Worm (Caenorhabditis elegans) whole organism, late embryonic: ENCODE data around the gene F54H5.2.

Experiments used
- ahr-1 ChIP-seq: sonication (generic microtip); optimal IDR thresholded peaks from 2 replicates; lab custom pipeline; 2016; ENCODE audit warnings: missing genetic modification characterization, missing compliant biosample characterization
- ceh-24 ChIP-seq: sonication (generic microtip); optimal IDR thresholded peaks from 2 replicates; lab custom pipeline; 2016; ENCODE audit warnings: mild to moderate bottlenecking, missing genetic modification characterization, missing compliant biosample characterization
- dve-1 ChIP-seq: sonication (generic microtip); optimal IDR thresholded peaks from 2 replicates; lab custom pipeline; 2017; ENCODE audit warnings: antibody characterized with exemption, mild to moderate bottlenecking, missing genetic modification characterization, missing compliant biosample characterization
- lin-11 ChIP-seq: fragments of 200-800 bp; sonication (Bioruptor generic); optimal IDR thresholded peaks from 2 replicates; lab custom pipeline; 2018; ENCODE audit warnings: mild to moderate bottlenecking, missing genetic modification characterization, missing compliant biosample characterization
- nhr-11 ChIP-seq: fragments of 150-350 bp; optimal IDR thresholded peaks from 2 replicates; lab custom pipeline; 2014; ENCODE audit warnings: missing biosample characterization, missing genetic modification characterization
- pag-3 ChIP-seq: sonication (generic microtip); optimal IDR thresholded peaks from 2 replicates; lab custom pipeline; 2016; ENCODE audit warnings: missing compliant biosample characterization, missing genetic modification characterization, borderline replicate concordance
- pha-4 ChIP-seq: fragments of 150-350 bp; optimal IDR thresholded peaks from 2 replicates; lab custom pipeline; 2018; ENCODE audit warnings: missing biosample characterization, missing genetic modification reagents, missing genetic modification characterization
- pros-1 ChIP-seq: fragments of 150-350 bp; optimal IDR thresholded peaks from 2 replicates; lab custom pipeline; 2014; ENCODE audit warnings: missing biosample characterization, missing genetic modification reagents, missing genetic modification characterization
- sdc-2 ChIP-seq: sonication (generic microtip); optimal IDR thresholded peaks from 2 replicates; lab custom pipeline; 2016; ENCODE audit warnings: missing genotype, missing genetic modification characterization, missing compliant biosample characterization
- sox-4 ChIP-seq: sonication (generic microtip); optimal IDR thresholded peaks from 2 replicates; lab custom pipeline; 2017; ENCODE audit warnings: mild to moderate bottlenecking, missing genetic modification characterization, inconsistent platforms, missing compliant biosample characterization
- tbx-7 ChIP-seq: sonication (generic microtip); optimal IDR thresholded peaks from 2 replicates; lab custom pipeline; 2016; ENCODE audit warnings: missing genotype, missing genetic modification characterization, missing compliant biosample characterization

DNA sequence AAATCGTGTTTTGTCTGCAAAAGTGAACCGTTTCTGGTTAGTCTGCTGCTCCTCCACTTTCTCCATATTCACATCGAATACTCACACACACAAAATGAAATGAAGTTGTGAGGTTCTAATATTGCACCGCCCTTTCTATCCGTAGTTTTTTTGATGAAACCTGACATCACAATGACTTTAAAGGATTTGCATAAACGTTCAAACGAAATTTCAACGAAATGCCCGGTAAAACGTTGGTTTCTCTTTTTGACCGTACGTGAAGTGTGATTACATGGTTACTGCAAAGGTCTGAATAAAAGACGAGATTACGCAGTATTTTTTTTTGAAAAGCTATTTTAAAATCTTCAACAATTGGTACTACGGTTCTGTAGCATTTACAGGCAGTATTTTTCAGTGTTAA, 27.0 kb downstream of the F54H5.2 start, which contains the start of gene T19D12.9:
- TF ChIP-seq nhr-11 (tag; lab: Kevin White, UChicago) (no peak), pha-4 (tag; lab: Kevin White, UChicago) (no peak), dve-1 (tag; lab: Kevin White, UChicago) (no peak), lin-11 (no peak), ceh-24 (no peak), ahr-1 (tag; lab: Kevin White, UChicago) (no peak), pag-3 (tag; lab: Kevin White, UChicago) (no peak), sdc-2 (tag; lab: Kevin White, UChicago) (no peak), sox-4 (tag; lab: Kevin White, UChicago) (no peak), pros-1 (tag; lab: Kevin White, UChicago) (no peak), tbx-7 (no peak)
